Worm (Caenorhabditis elegans): Measurements from ENCODE around the gene Y46E12BL.2.

DNA sequence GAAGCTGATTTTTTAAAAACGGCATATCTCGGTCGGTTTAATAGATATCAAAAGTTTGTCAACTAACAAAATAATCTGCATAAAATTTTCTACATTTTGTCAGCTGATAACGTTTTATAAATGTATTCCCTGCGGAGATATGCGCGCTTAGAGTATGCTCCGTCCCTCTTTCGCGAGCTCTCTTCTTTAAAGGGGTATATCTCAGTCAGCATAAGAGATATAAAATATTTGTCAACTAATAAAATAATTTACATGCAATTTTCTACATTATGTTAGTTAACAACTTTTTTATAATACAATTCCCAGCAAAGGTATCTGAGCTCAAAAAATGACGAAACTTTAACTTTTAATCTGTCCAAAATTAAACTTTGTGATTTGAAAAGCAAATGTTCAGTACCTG lies 32.7 kb downstream of the Y46E12BL.2 start:
- no peak for TF ChIP-seq K09A11.1 (tag; optimal IDR thresholded peaks at IDR 0.05; ENCODE audit: insufficient read depth)
- TF ChIP-seq che-1 (tag; optimal IDR thresholded peaks at IDR 0.05) = no peak
- TF ChIP-seq ztf-16 (tag; optimal IDR thresholded peaks at IDR 0.05) = no peak
- TF ChIP-seq ama-1 (optimal IDR thresholded peaks at IDR 0.05) = no peak
